Fruit fly (Drosophila melanogaster) whole organism, embryonic: ENCODE results near the gene CG4596.

Experiments
- Aef1 ChIP-seq: fragments of 200-800 bp; sonication (Bioruptor generic); IDR thresholded peaks from 3 replicates; pipeline ENCODE4 v1.3.6; 2022; ENCODE audit warnings: missing biosample characterization, missing genetic modification characterization
- Asciz ChIP-seq: fragments of 200-800 bp; sonication (Bioruptor generic); optimal IDR thresholded peaks from 2 replicates; lab custom pipeline; 2017; ENCODE audit warnings: missing biosample characterization, mild to moderate bottlenecking, missing genetic modification characterization, missing genetic modification reagents
- Atf3 ChIP-seq: fragments of 200-800 bp; sonication (Bioruptor generic); optimal IDR thresholded peaks from 3 replicates; lab custom pipeline; 2016; ENCODE audit warnings: missing biosample characterization, missing genetic modification characterization
- CG12219 ChIP-seq: fragments of 200-800 bp; sonication (Bioruptor generic); optimal IDR thresholded peaks from 3 replicates; lab custom pipeline; 2018; ENCODE audit warnings: missing biosample characterization, mild to moderate bottlenecking, missing genetic modification characterization
- CG14667 ChIP-seq: fragments of 200-800 bp; sonication (Bioruptor generic); IDR thresholded peaks from 2 replicates; pipeline ENCODE4 v1.3.6; 2022; ENCODE audit warnings: missing biosample characterization, missing genetic modification characterization
- CG1647 ChIP-seq: fragments of 200-800 bp; sonication (Bioruptor generic); optimal IDR thresholded peaks from 3 replicates; lab custom pipeline; 2016; ENCODE audit warnings: missing biosample characterization, missing genetic modification characterization
- CG17912 ChIP-seq: fragments of 200-800 bp; sonication (Bioruptor generic); optimal IDR thresholded peaks from 2 replicates; lab custom pipeline; 2018; ENCODE audit warnings: missing biosample characterization, mild to moderate bottlenecking, missing genetic modification characterization
- CG18011 ChIP-seq: fragments of 200-800 bp; sonication (Bioruptor generic); optimal IDR thresholded peaks from 2 replicates; lab custom pipeline; 2017; ENCODE audit warnings: missing biosample characterization, missing genetic modification characterization, mild to moderate bottlenecking, moderate library complexity, missing genotype
- CG30403 ChIP-seq: fragments of 200-800 bp; sonication (Bioruptor generic); optimal IDR thresholded peaks from 3 replicates; lab custom pipeline; 2016; ENCODE audit warnings: missing biosample characterization, missing genetic modification characterization
- CG3407 ChIP-seq: fragments of 200-800 bp; sonication (Bioruptor generic); optimal IDR thresholded peaks from 2 replicates; lab custom pipeline; 2018; ENCODE audit warnings: missing biosample characterization, mild to moderate bottlenecking, missing genetic modification characterization
- CG4328 ChIP-seq: fragments of 200-800 bp; sonication (Bioruptor generic); optimal IDR thresholded peaks from 3 replicates; lab custom pipeline; 2017; ENCODE audit warnings: missing biosample characterization, missing genetic modification reagents, missing genetic modification characterization
- CG4820 ChIP-seq: fragments of 200-800 bp; sonication (Bioruptor generic); optimal IDR thresholded peaks from 3 replicates; lab custom pipeline; 2016; ENCODE audit warnings: missing biosample characterization, missing genetic modification characterization
- CG5245 ChIP-seq: fragments of 200-800 bp; sonication (Bioruptor generic); optimal IDR thresholded peaks from 3 replicates; lab custom pipeline; 2016; ENCODE audit warnings: missing biosample characterization, missing genetic modification characterization
- CG6854 ChIP-seq: fragments of 200-800 bp; sonication (Bioruptor generic); optimal IDR thresholded peaks from 3 replicates; lab custom pipeline; 2017; ENCODE audit warnings: missing biosample characterization, mild to moderate bottlenecking, missing genetic modification characterization
- CG8478 ChIP-seq: fragments of >200 bp; optimal IDR thresholded peaks from 2 replicates; lab custom pipeline; 2018
- CG8765 ChIP-seq: fragments of 200-800 bp; sonication (Bioruptor generic); IDR thresholded peaks from 2 replicates; pipeline ENCODE4 v1.3.6; 2022; ENCODE audit warnings: missing biosample characterization, missing genetic modification characterization
- CG9727 ChIP-seq: fragments of 200-800 bp; sonication (Bioruptor generic); optimal IDR thresholded peaks from 3 replicates; lab custom pipeline; 2017; ENCODE audit warnings: missing biosample characterization, mild to moderate bottlenecking, missing genetic modification characterization
- Dek ChIP-seq: fragments of 200-800 bp; sonication (Bioruptor generic); optimal IDR thresholded peaks from 3 replicates; lab custom pipeline; 2019; ENCODE audit warnings: missing biosample characterization, mild to moderate bottlenecking, missing genetic modification characterization, moderate library complexity
- Dll ChIP-seq: fragments of 200-800 bp; sonication (Bioruptor generic); IDR thresholded peaks from 4 replicates; pipeline ENCODE4 v1.3.6; 2022; ENCODE audit warnings: missing biosample characterization, missing genetic modification characterization; ENCODE audit not compliant: partially characterized antibody
- ERR ChIP-seq: fragments of 200-800 bp; sonication (Bioruptor generic); optimal IDR thresholded peaks from 2 replicates; lab custom pipeline; 2016; ENCODE audit warnings: missing biosample characterization, missing genetic modification characterization
- Fer1 ChIP-seq: fragments of 200-800 bp; sonication (Bioruptor generic); optimal IDR thresholded peaks from 2 replicates; lab custom pipeline; 2017; ENCODE audit warnings: missing biosample characterization, mild to moderate bottlenecking, missing genetic modification characterization
- H15 ChIP-seq: fragments of 200-800 bp; sonication (Bioruptor generic); IDR thresholded peaks from 3 replicates; pipeline ENCODE4 v1.3.6; 2022; ENCODE audit warnings: missing biosample characterization, missing genetic modification characterization
- Kr ChIP-seq: fragments of 200-800 bp; sonication (Bioruptor generic); optimal IDR thresholded peaks from 2 replicates; lab custom pipeline; 2017; ENCODE audit warnings: missing biosample characterization, mild to moderate bottlenecking, missing genetic modification characterization
- MTF-1 ChIP-seq: fragments of 200-800 bp; sonication (Bioruptor generic); optimal IDR thresholded peaks from 2 replicates; lab custom pipeline; 2018; ENCODE audit warnings: missing biosample characterization, mild to moderate bottlenecking, missing genetic modification characterization, borderline replicate concordance
- NfI ChIP-seq: fragments of 200-800 bp; sonication (Bioruptor generic); optimal IDR thresholded peaks from 3 replicates; lab custom pipeline; 2018; ENCODE audit warnings: missing biosample characterization, mild to moderate bottlenecking, missing genetic modification characterization, moderate library complexity
- Optix ChIP-seq: fragments of 200-800 bp; sonication (Bioruptor generic); IDR thresholded peaks from 3 replicates; pipeline ENCODE4 v1.3.6; 2022; ENCODE audit warnings: missing biosample characterization, missing genetic modification characterization
- Taf1 ChIP-seq: fragments of 200-800 bp; sonication (Bioruptor generic); IDR thresholded peaks from 2 replicates; pipeline ENCODE4 v1.3.6; 2022; ENCODE audit warnings: missing biosample characterization, missing genetic modification characterization
- Trl ChIP-seq, 3 experiments: fragments of >200 bp in 2 of 3; fragments of 200-800 bp in 1 of 3; sonication (Bioruptor generic) in 1 of 3; optimal IDR thresholded peaks; 2 replicates in 1 of 3; 3 replicates in 2 of 3; lab custom pipeline; 2016 to 2017; ENCODE audit warnings: missing biosample characterization in 1 of 3, missing genetic modification characterization in 1 of 3
- bigmax ChIP-seq: fragments of 200-800 bp; sonication (Bioruptor generic); optimal IDR thresholded peaks from 2 replicates; lab custom pipeline; 2018; ENCODE audit warnings: missing biosample characterization, mild to moderate bottlenecking, missing genetic modification characterization
- chinmo ChIP-seq: fragments of 200-800 bp; sonication (Bioruptor generic); IDR thresholded peaks from 4 replicates; pipeline ENCODE4 v1.3.6; 2022; ENCODE audit warnings: missing biosample characterization, missing genetic modification characterization; ENCODE audit not compliant: partially characterized antibody
- gfzf ChIP-seq: fragments of 200-800 bp; sonication (Bioruptor generic); optimal IDR thresholded peaks from 2 replicates; lab custom pipeline; 2016; ENCODE audit warnings: missing biosample characterization, mild to moderate bottlenecking, missing genetic modification characterization, moderate library complexity
- h ChIP-seq: fragments of >200 bp; optimal IDR thresholded peaks from 2 replicates; lab custom pipeline; 2017
- hb ChIP-seq: fragments of 200-800 bp; sonication (Bioruptor generic); IDR thresholded peaks from 3 replicates; pipeline ENCODE4 v1.3.6; 2022; ENCODE audit warnings: missing biosample characterization, missing genetic modification characterization; ENCODE audit not compliant: partially characterized antibody
- kah ChIP-seq: fragments of 200-800 bp; sonication (Bioruptor generic); optimal IDR thresholded peaks from 2 replicates; lab custom pipeline; 2018; ENCODE audit warnings: missing biosample characterization, mild to moderate bottlenecking, missing genetic modification characterization
- knrl ChIP-seq: fragments of 200-800 bp; sonication (Bioruptor generic); IDR thresholded peaks from 3 replicates; pipeline ENCODE4 v1.3.6; 2022; ENCODE audit warnings: missing biosample characterization, missing genetic modification characterization; ENCODE audit not compliant: partially characterized antibody
- lab ChIP-seq: fragments of 200-800 bp; sonication (Bioruptor generic); optimal IDR thresholded peaks from 3 replicates; lab custom pipeline; 2017; ENCODE audit warnings: missing biosample characterization, missing genetic modification characterization, mild to moderate bottlenecking, moderate library complexity, missing genetic modification reagents
- maf-S ChIP-seq: fragments of 200-800 bp; sonication (Bioruptor generic); optimal IDR thresholded peaks from 2 replicates; lab custom pipeline; 2016; ENCODE audit warnings: missing biosample characterization, missing genetic modification characterization
- nom ChIP-seq: fragments of 200-800 bp; sonication (Bioruptor generic); optimal IDR thresholded peaks from 2 replicates; lab custom pipeline; 2017; ENCODE audit warnings: missing biosample characterization, missing genetic modification characterization, mild to moderate bottlenecking, moderate library complexity, missing genetic modification reagents
- org-1 ChIP-seq: fragments of 200-800 bp; sonication (Bioruptor generic); optimal IDR thresholded peaks from 2 replicates; lab custom pipeline; 2017; ENCODE audit warnings: missing biosample characterization, missing genetic modification characterization
- prd ChIP-seq, 3 experiments: fragments of >200 bp in 2 of 3; fragments of 200-800 bp in 1 of 3; sonication (Bioruptor generic) in 1 of 3; optimal IDR thresholded peaks in 2 of 3; IDR thresholded peaks in 1 of 3; 2 replicates in 2 of 3; 3 replicates in 1 of 3; pipeline versions ENCODE4 v1.3.6 to Lab custom; 2017 to 2022; ENCODE audit warnings: missing biosample characterization in 1 of 3, missing genetic modification characterization in 1 of 3
- repo ChIP-seq: fragments of 200-800 bp; sonication (Bioruptor generic); optimal IDR thresholded peaks from 2 replicates; lab custom pipeline; 2016; ENCODE audit warnings: missing biosample characterization, missing genetic modification characterization
- sens-2 ChIP-seq: fragments of 200-800 bp; sonication (Bioruptor generic); IDR thresholded peaks from 2 replicates; pipeline ENCODE4 v1.3.6; 2022; ENCODE audit warnings: missing biosample characterization, missing genetic modification characterization
- sob ChIP-seq: fragments of 200-800 bp; sonication (Bioruptor generic); IDR thresholded peaks from 2 replicates; pipeline ENCODE4 v1.3.6; 2022; ENCODE audit warnings: missing biosample characterization, missing genetic modification characterization
- stwl ChIP-seq: fragments of 200-800 bp; sonication (Bioruptor generic); optimal IDR thresholded peaks from 3 replicates; lab custom pipeline; 2018; ENCODE audit warnings: missing biosample characterization, mild to moderate bottlenecking, missing genetic modification characterization, moderate library complexity
- tin ChIP-seq: fragments of 200-800 bp; sonication (Bioruptor generic); optimal IDR thresholded peaks from 3 replicates; lab custom pipeline; 2016; ENCODE audit warnings: missing biosample characterization, missing genetic modification characterization
- twi ChIP-seq: fragments of 200-800 bp; optimal IDR thresholded peaks from 2 replicates; lab custom pipeline; 2019; ENCODE audit warnings: missing biosample characterization, mild to moderate bottlenecking, missing genetic modification characterization, moderate library complexity
- wdn ChIP-seq: fragments of 200-800 bp; sonication (Bioruptor generic); IDR thresholded peaks from 2 replicates; pipeline ENCODE4 v1.3.6; 2022; ENCODE audit warnings: missing biosample characterization, missing genetic modification characterization
- wek ChIP-seq: fragments of 200-800 bp; sonication (Bioruptor generic); optimal IDR thresholded peaks from 3 replicates; lab custom pipeline; 2018; ENCODE audit warnings: missing biosample characterization, mild to moderate bottlenecking, missing genetic modification characterization, moderate library complexity
- zfh1 ChIP-seq: fragments of 200-800 bp; sonication (Bioruptor generic); IDR thresholded peaks from 3 replicates; pipeline ENCODE4 v1.3.6; 2022; ENCODE audit warnings: missing biosample characterization, missing genetic modification characterization

Gene CG4596

dm6 chr3R:10849515-10849973 lies 23.3 kb upstream of the CG4596 start, which contains the start of gene CG42394 (continued):
- TF ChIP-seq CG8765 (GFP tag; lab: Robert Waterston, UW) = peak; percentile 89
- peak; percentile 90 for TF ChIP-seq sens-2
- peak; percentile 13; the same call in 1 of the 3 replicates for TF ChIP-seq knrl
- peak; percentile 99 for TF ChIP-seq CG9727 (GFP tag; lab: Kevin White, UChicago)
- TF ChIP-seq Asciz (GFP tag; lab: Kevin White, UChicago) = peak; percentile 97
- no peak for TF ChIP-seq CG18011
- peak; percentile 87 for TF ChIP-seq twi
- TF ChIP-seq H15 (GFP tag; lab: Robert Waterston, UW) = peak; percentile 91
- peak; percentile 78 for TF ChIP-seq nom (GFP tag; lab: Kevin White, UChicago)
- peak; percentile 94 for TF ChIP-seq zfh1 (GFP tag; lab: Robert Waterston, UW)
- TF ChIP-seq stwl (tag; lab: Kevin White, UChicago) = peak; percentile 56
- TF ChIP-seq Trl (optimal IDR thresholded peaks at IDR 0.05; lab: Kevin White, UChicago) = no peak
- TF ChIP-seq Trl (GFP tag; optimal IDR thresholded peaks at IDR 0.05; lab: Kevin White, UChicago) = peak; percentile 70
- TF ChIP-seq maf-S (GFP tag; lab: Kevin White, UChicago) = peak; percentile 37
- peak; percentile 95 for TF ChIP-seq tin (GFP tag; lab: Kevin White, UChicago)
- 0 out of 4 replicates have a peak, but pooled peaks have one; percentile 43 for TF ChIP-seq Dll (GFP tag; lab: Robert Waterston, UW)
- peak; percentile 84 for TF ChIP-seq CG14667 (GFP tag; lab: Robert Waterston, UW)
- TF ChIP-seq hb (GFP tag; lab: Robert Waterston, UW) = no peak
- TF ChIP-seq CG1647 = peak; percentile 34
- peak; percentile 91 for TF ChIP-seq MTF-1 (GFP tag; lab: Kevin White, UChicago)
- TF ChIP-seq wdn (GFP tag; lab: Robert Waterston, UW) = peak; percentile 85
- TF ChIP-seq prd (optimal IDR thresholded peaks at IDR 0.05; lab: Kevin White, UChicago) = no peak
- peak; percentile 94 for TF ChIP-seq prd (GFP tag; IDR thresholded peaks at IDR 0.05; lab: Robert Waterston, UW)
- peak; percentile 84 for TF ChIP-seq Taf1
- TF ChIP-seq Optix = peak; percentile 83
- peak; percentile 48 for TF ChIP-seq bigmax (GFP tag; lab: Kevin White, UChicago)
- TF ChIP-seq wek = peak; percentile 12
- peak; percentile 85 for TF ChIP-seq CG12219 (GFP tag; lab: Kevin White, UChicago)
- TF ChIP-seq Fer1 (GFP tag; lab: Kevin White, UChicago) = peak; percentile 98
- peak; percentile 43 for TF ChIP-seq Kr (GFP tag; lab: Kevin White, UChicago)
- TF ChIP-seq org-1 = peak; percentile 87
- peak; percentile 92 for TF ChIP-seq CG30403
- TF ChIP-seq kah (GFP tag; lab: Kevin White, UChicago) = peak; percentile 89
- TF ChIP-seq sob (GFP tag; lab: Robert Waterston, UW) = peak; percentile 95
- peak; percentile 91 for TF ChIP-seq CG3407 (GFP tag; lab: Kevin White, UChicago)
- TF ChIP-seq NfI (GFP tag; lab: Kevin White, UChicago) = peak; percentile 94
- TF ChIP-seq CG4328 (GFP tag; lab: Kevin White, UChicago) = peak; percentile 86
- TF ChIP-seq Dek (tag; lab: Kevin White, UChicago) = peak; percentile 91
- TF ChIP-seq CG8478 (lab: Kevin White, UChicago) = no peak
- TF ChIP-seq CG5245 (GFP tag; lab: Kevin White, UChicago) = peak; percentile 86
- TF ChIP-seq ERR (GFP tag; lab: Kevin White, UChicago) = peak; percentile 67
- TF ChIP-seq h (lab: Kevin White, UChicago) = no peak
- peak; percentile 80 for TF ChIP-seq CG17912 (GFP tag; lab: Kevin White, UChicago)
- peak; percentile 93 for TF ChIP-seq CG4820 (GFP tag; lab: Kevin White, UChicago)
- peak; percentile 39 for TF ChIP-seq repo (GFP tag; lab: Kevin White, UChicago)
- peak; percentile 90 for TF ChIP-seq Aef1 (GFP tag; lab: Robert Waterston, UW)
- TF ChIP-seq lab (GFP tag; lab: Kevin White, UChicago) = peak; percentile 98
- no peak for TF ChIP-seq gfzf (GFP tag; lab: Kevin White, UChicago)
- TF ChIP-seq Atf3 (GFP tag; lab: Kevin White, UChicago) = peak; percentile 44
- peak; percentile 64; the same call in 2 of the 4 replicates for TF ChIP-seq chinmo (GFP tag; lab: Robert Waterston, UW)
- peak; percentile 97 for TF ChIP-seq CG6854 (GFP tag; lab: Kevin White, UChicago)
